Worm (Caenorhabditis elegans) whole organism, early embryonic: Measurements from ENCODE around the gene T25E4.1.

Source experiments
- F13C5.2 ChIP-seq: sonication (generic microtip); optimal IDR thresholded peaks from 2 replicates; lab custom pipeline; 2017; ENCODE audit warnings: mild to moderate bottlenecking, missing genetic modification characterization, inconsistent platforms, missing compliant biosample characterization
- ama-1 ChIP-seq: fragments of 150-350 bp; optimal IDR thresholded peaks from 2 replicates; lab custom pipeline; 2014
- ceh-36 ChIP-seq: sonication (generic microtip); optimal IDR thresholded peaks from 2 replicates; lab custom pipeline; 2016; ENCODE audit warnings: missing genetic modification characterization, inconsistent platforms, missing compliant biosample characterization
- ets-7 ChIP-seq: sonication (generic microtip); optimal IDR thresholded peaks from 2 replicates; lab custom pipeline; 2016; ENCODE audit warnings: missing genotype, missing genetic modification characterization, missing compliant biosample characterization
- hmbx-1 ChIP-seq: sonication (generic microtip); optimal IDR thresholded peaks from 2 replicates; lab custom pipeline; 2016; ENCODE audit warnings: mild to moderate bottlenecking, missing genetic modification characterization, missing compliant biosample characterization
- hnd-1 ChIP-seq: sonication (generic microtip); optimal IDR thresholded peaks from 2 replicates; lab custom pipeline; 2016; ENCODE audit warnings: missing genetic modification characterization, missing compliant biosample characterization
- pes-1 ChIP-seq: fragments of 200-800 bp; sonication (Bioruptor generic); IDR thresholded peaks from 2 replicates; pipeline ENCODE4 v1.3.6; 2022; ENCODE audit warnings: missing genetic modification reagents, missing genetic modification characterization, missing compliant biosample characterization
- scrt-1 ChIP-seq: fragments of 200-800 bp; sonication (Bioruptor generic); IDR thresholded peaks from 2 replicates; pipeline ENCODE4 v1.3.6; 2022; ENCODE audit warnings: missing genetic modification characterization, missing compliant biosample characterization
- sea-1 ChIP-seq: fragments of 200-800 bp; sonication (Bioruptor generic); conservative IDR thresholded peaks from 2 replicates; pipeline ENCODE4 v1.3.6; 2022; ENCODE audit warnings: missing genetic modification characterization, missing compliant biosample characterization
- tbx-11 ChIP-seq: fragments of 200-800 bp; sonication (Bioruptor generic); IDR thresholded peaks from 2 replicates; pipeline ENCODE4 v1.3.6; 2022; ENCODE audit warnings: missing genetic modification characterization, missing compliant biosample characterization
- tbx-37 ChIP-seq: fragments of 200-800 bp; sonication (Bioruptor generic); conservative IDR thresholded peaks from 2 replicates; pipeline ENCODE4 v1.3.6; 2022; ENCODE audit warnings: missing genetic modification reagents, missing genetic modification characterization, missing compliant biosample characterization
- tra-4 ChIP-seq: sonication (generic microtip); optimal IDR thresholded peaks from 2 replicates; lab custom pipeline; 2017; ENCODE audit warnings: missing genetic modification characterization, missing compliant biosample characterization

DNA sequence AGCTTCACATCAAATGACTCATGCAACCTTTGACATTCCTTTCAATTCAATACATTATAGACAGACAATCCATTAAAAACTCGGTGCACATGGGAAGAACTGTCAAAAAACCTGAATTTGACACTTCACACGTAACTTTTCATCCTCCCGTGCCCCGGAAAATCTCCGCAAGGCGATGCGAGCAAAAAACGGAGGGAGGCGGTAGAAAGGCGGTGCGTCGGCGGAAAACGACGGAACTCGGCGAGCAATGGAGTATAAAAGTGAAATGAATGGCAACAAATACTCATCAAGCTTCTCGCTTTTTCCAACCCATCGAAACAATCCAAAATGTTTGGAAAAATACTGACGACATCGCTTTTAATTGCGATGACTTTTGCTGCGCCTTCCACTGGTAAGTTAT, at the start of gene T25E4.1:
- no peak for TF ChIP-seq pes-1 (GFP tag; lab: Robert Waterston, UW)
- TF ChIP-seq scrt-1: no peak
- no peak for TF ChIP-seq hmbx-1 (tag; lab: Kevin White, UChicago)
- TF ChIP-seq hnd-1 (tag; lab: Kevin White, UChicago): no peak
- no peak for TF ChIP-seq ets-7 (tag; lab: Kevin White, UChicago)
- TF ChIP-seq tbx-11 (GFP tag; lab: Robert Waterston, UW): no peak
- no peak for TF ChIP-seq tra-4
- no peak for TF ChIP-seq ceh-36 (tag; lab: Kevin White, UChicago)
- no peak for TF ChIP-seq tbx-37
- no peak for TF ChIP-seq ama-1
- no peak for TF ChIP-seq sea-1
- no peak for TF ChIP-seq F13C5.2 (tag; lab: Kevin White, UChicago)
